Worm (Caenorhabditis elegans): ENCODE results near the gene F17E9.5.

F17E9.5 gene

ce11 chrIV:8303668-8304067 lies 42.0 kb upstream of the F17E9.5 start, which contains the start of gene vha-5:
vha-5 (plus strand) TSS chrIV:8303968.
- no peak for TF ChIP-seq daf-8 (GFP tag; IDR thresholded peaks at IDR 0.05)
- TF ChIP-seq saeg-2 (GFP tag; IDR thresholded peaks at IDR 0.05), result no peak

- TF ChIP-seq dmd-9 (GFP tag; IDR thresholded peaks at IDR 0.05) (no peak), jun-1 (tag; optimal IDR thresholded peaks at IDR 0.05) (no peak), vab-7 (GFP tag; IDR thresholded peaks at IDR 0.05) (no peak), rbr-2 (tag; optimal IDR thresholded peaks at IDR 0.05) (no peak), zfp-3 (GFP tag; conservative IDR thresholded peaks at IDR 0.05) (0 out of 2 replicates have a peak, but pooled peaks have one; percentile 32)
Measured at ce11 chrIV:8307408-8307807, 38.2 kb upstream of the F17E9.5 start.

- TF ChIP-seq dmd-8 (GFP tag; IDR thresholded peaks at IDR 0.05) (no peak), aha-1 (tag) (peak; percentile 79)
Measured at ce11 chrIV:8312105-8312504, 33.5 kb upstream of the F17E9.5 start.

ce11 chrIV:8312846-8313245 lies 32.8 kb upstream of the F17E9.5 start, which contains the start of gene F35H10.10:
F35H10.10 (minus strand) TSS chrIV:8312946.
- TF ChIP-seq spr-3 (GFP tag; optimal IDR thresholded peaks at IDR 0.05), result no peak
- no peak for TF ChIP-seq pha-4 (GFP tag; IDR thresholded peaks at IDR 0.05)
- TF ChIP-seq pha-4 (tag; optimal IDR thresholded peaks at IDR 0.05), result no peak
- TF ChIP-seq tag-97 (GFP tag; IDR thresholded peaks at IDR 0.05), result no peak
- no peak for TF ChIP-seq nhr-77 (tag; optimal IDR thresholded peaks at IDR 0.05)
- TF ChIP-seq unc-130 (GFP tag; optimal IDR thresholded peaks at IDR 0.05), result no peak
- TF ChIP-seq lin-39 (tag; optimal IDR thresholded peaks at IDR 0.05), result no peak
- no peak for TF ChIP-seq hmg-1.1 (GFP tag; IDR thresholded peaks at IDR 0.05)
- TF ChIP-seq Y48G9A.11 (GFP tag; IDR thresholded peaks at IDR 0.05), result no peak
- TF ChIP-seq nhr-11 (tag; optimal IDR thresholded peaks at IDR 0.05), result no peak
- no peak for TF ChIP-seq ZK337.2 (GFP tag; IDR thresholded peaks at IDR 0.05)
- no peak for TF ChIP-seq lin-15B (tag; optimal IDR thresholded peaks at IDR 0.05)

ce11 chrIV:8317800-8318199 lies 27.8 kb upstream of the F17E9.5 start:
- TF ChIP-seq mdt-29 (GFP tag; IDR thresholded peaks at IDR 0.05) (no peak), unc-62 (GFP tag; optimal IDR thresholded peaks at IDR 0.05 in 1 of 2) (no peak), unc-62 (tag; optimal IDR thresholded peaks at IDR 0.05) (no peak), php-3 (GFP tag; IDR thresholded peaks at IDR 0.05) (peak; percentile 59; the same call in 1 of the 2 replicates)

ce11 chrIV:8318799-8319198 lies 26.8 kb upstream of the F17E9.5 start:
- TF ChIP-seq egl-27 (tag; optimal IDR thresholded peaks at IDR 0.05), result no peak
- TF ChIP-seq pha-4 (GFP tag; IDR thresholded peaks at IDR 0.05), result no peak
- no peak for TF ChIP-seq pha-4 (tag; optimal IDR thresholded peaks at IDR 0.05)
- no peak for TF ChIP-seq ZK337.2 (GFP tag; IDR thresholded peaks at IDR 0.05)
- TF ChIP-seq vab-7 (GFP tag; IDR thresholded peaks at IDR 0.05), result no peak
- no peak for TF ChIP-seq ama-1 (optimal IDR thresholded peaks at IDR 0.05)
- no peak for TF ChIP-seq dmd-8 (GFP tag; IDR thresholded peaks at IDR 0.05)
- no peak for TF ChIP-seq T26A8.4 (GFP tag; IDR thresholded peaks at IDR 0.05)
- no peak for TF ChIP-seq jun-1 (tag; optimal IDR thresholded peaks at IDR 0.05)
- no peak for TF ChIP-seq unc-39 (tag; optimal IDR thresholded peaks at IDR 0.05)
- TF ChIP-seq ceh-28 (tag; optimal IDR thresholded peaks at IDR 0.05), result no peak
- no peak for TF ChIP-seq duxl-1 (tag; optimal IDR thresholded peaks at IDR 0.05; ENCODE audit: poor library complexity)
- no peak for TF ChIP-seq egl-43 (GFP tag; IDR thresholded peaks at IDR 0.05)
- TF ChIP-seq F49E8.2 (tag; optimal IDR thresholded peaks at IDR 0.05; ENCODE audit: borderline replicate concordance), result no peak
- TF ChIP-seq daf-12 (tag; optimal IDR thresholded peaks at IDR 0.05), result no peak
- TF ChIP-seq lim-7 (GFP tag; IDR thresholded peaks at IDR 0.05), result no peak
- no peak for TF ChIP-seq D1046.2 (GFP tag; IDR thresholded peaks at IDR 0.05)
- no peak for TF ChIP-seq daf-8 (GFP tag; IDR thresholded peaks at IDR 0.05)
